Worm (Caenorhabditis elegans): ENCODE results near the gene W08A12.2.

W08A12.2 gene

DNA sequence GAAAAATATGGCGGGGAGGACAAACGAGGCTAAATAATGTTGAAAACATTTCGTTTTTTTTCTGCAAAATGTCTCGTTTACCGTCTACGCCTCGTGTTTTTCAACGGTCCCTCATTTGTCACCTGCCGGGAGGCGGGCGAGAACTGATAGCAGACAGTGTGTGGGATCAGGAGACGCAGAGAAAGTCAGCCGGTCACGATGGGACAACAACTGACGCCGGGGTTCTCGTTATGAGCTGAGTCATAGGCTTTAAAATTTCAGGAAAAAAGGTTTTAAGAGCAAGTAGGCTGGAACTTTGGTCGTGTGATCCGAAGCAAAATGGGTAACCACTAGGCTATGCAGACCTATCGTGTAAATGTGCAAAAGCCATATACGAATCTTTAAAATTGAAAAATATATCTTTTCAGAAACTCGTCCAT lies at the start of gene W08A12.2:
Gene W08A12.2, minus strand, starts transcription at position 103 of the 419 bp plus-strand sequence.
- TF ChIP-seq him-1 (tag; optimal IDR thresholded peaks at IDR 0.05) (no peak), dao-5 (tag; optimal IDR thresholded peaks at IDR 0.05) (no peak), W03F9.2 (tag; optimal IDR thresholded peaks at IDR 0.05) (no peak)

DNA sequence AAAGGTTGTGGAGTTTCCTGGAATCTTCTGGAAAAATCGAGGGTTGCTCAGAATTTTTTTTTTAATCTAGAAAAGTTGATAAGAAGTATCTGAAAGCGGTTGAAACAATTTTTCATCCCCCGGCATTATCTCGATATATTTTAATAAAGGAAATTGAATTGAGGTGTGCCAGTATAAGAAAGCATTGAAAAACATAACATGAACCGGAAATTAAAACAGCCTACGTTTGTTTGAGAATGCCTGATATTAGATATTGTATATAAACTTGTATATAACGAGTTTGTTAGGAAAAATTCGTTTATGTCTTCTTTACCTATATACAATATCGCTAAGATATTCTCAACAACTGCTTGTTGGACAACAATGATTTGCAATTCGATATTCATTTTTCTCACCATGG lies 39.1 kb upstream of the W08A12.2 start, which contains the start of gene str-30:
Gene str-30, plus strand, starts transcription at position 301 of the 400 bp plus-strand sequence.
- no peak for TF ChIP-seq dao-5 (tag; optimal IDR thresholded peaks at IDR 0.05)
- no peak for TF ChIP-seq him-1 (tag; optimal IDR thresholded peaks at IDR 0.05)
- TF ChIP-seq W03F9.2 (tag; optimal IDR thresholded peaks at IDR 0.05): no peak

ce11 chrV:3718507-3718906 lies 32.8 kb upstream of the W08A12.2 start:
- no peak for TF ChIP-seq him-1 (tag; optimal IDR thresholded peaks at IDR 0.05)
- no peak for TF ChIP-seq dao-5 (tag; optimal IDR thresholded peaks at IDR 0.05)
- TF ChIP-seq W03F9.2 (tag; optimal IDR thresholded peaks at IDR 0.05): no peak

DNA sequence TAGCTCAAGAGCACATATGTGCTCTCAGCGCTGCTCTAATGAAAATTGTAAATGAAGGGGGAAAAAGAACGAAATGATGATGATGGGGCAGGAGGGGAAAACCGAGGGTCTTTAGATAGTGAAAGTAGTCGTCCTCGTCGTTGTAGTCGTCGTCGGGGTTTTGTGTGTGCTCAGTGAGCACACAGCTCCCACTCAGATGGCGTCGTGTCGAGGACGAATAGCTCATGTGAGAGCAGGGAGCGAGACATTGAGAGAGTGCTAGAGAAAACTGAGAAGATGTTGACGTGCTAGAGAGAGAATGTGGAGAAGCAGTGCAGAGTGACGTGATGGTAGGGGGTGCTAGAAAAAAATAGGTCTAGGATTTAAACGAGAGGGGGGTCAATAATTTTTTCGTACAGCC lies 32.1 kb upstream of the W08A12.2 start:
- TF ChIP-seq dao-5 (tag; optimal IDR thresholded peaks at IDR 0.05): no peak
- TF ChIP-seq W03F9.2 (tag; optimal IDR thresholded peaks at IDR 0.05): no peak
- peak; percentile 79 for TF ChIP-seq him-1 (tag; optimal IDR thresholded peaks at IDR 0.05)

ce11 chrV:3716279-3716887 lies 30.7 kb upstream of the W08A12.2 start:
- TF ChIP-seq dao-5 (tag; optimal IDR thresholded peaks at IDR 0.05): no peak
- TF ChIP-seq him-1 (tag; optimal IDR thresholded peaks at IDR 0.05): peak; percentile 38
- no peak for TF ChIP-seq W03F9.2 (tag; optimal IDR thresholded peaks at IDR 0.05)

- TF ChIP-seq W03F9.2 (tag; optimal IDR thresholded peaks at IDR 0.05) (no peak), dao-5 (tag; optimal IDR thresholded peaks at IDR 0.05) (no peak), him-1 (tag; optimal IDR thresholded peaks at IDR 0.05) (no peak)
These were observed 29.9 kb upstream of the W08A12.2 start, which contains the start of gene nrsn-1 for ce11 chrV:3715488-3716019. Gene nrsn-1, minus strand, starts transcription at chrV:3715969.

DNA sequence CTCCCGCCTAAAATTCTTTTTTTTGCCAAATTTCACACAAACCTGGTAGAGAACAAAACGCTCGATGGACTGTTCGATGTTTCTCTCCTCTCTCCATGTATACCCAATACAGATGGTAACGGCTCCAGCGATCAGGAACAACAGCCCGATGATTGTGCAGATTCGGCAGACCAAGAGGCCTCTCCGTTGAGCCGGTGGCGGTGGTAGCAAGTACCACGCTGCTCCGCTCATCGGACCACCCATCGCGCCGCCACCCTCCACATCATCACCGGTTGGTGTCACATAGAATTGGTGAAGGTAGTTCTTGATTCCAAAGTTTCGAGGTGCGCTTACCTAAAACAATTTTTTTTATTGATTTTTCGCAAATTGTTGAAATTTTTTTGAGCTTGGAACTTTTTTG lies 29.1 kb upstream of the W08A12.2 start:
- TF ChIP-seq him-1 (tag; optimal IDR thresholded peaks at IDR 0.05) (no peak), dao-5 (tag; optimal IDR thresholded peaks at IDR 0.05) (no peak), W03F9.2 (tag; optimal IDR thresholded peaks at IDR 0.05) (no peak)

- TF ChIP-seq dao-5 (tag; optimal IDR thresholded peaks at IDR 0.05): no peak
These were observed 27.3 kb upstream of the W08A12.2 start for ce11 chrV:3712955-3713354.

ce11 chrV:3712192-3712591 lies 26.5 kb upstream of the W08A12.2 start:
- TF ChIP-seq him-1 (tag; optimal IDR thresholded peaks at IDR 0.05): peak; percentile 78
- TF ChIP-seq W03F9.2 (tag; optimal IDR thresholded peaks at IDR 0.05): no peak

DNA sequence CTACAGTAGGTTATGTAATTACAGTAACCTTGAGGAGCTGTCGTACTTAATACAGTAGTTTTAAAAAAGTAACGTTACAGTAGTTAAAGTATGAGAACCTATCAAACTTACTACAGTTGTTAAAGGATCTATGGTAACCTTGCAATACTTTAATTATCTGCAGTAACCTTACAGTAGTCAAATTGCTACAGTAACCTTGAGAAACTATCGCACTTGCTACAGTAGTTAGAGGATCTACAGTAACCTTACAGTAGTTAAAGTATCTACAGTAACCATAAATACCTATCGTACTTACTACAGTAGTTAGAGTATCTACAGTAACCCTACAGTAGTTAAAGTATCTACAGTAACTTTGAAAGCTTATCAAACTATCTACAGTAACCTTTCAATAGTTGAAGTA lies 25.9 kb upstream of the W08A12.2 start:
- no peak for TF ChIP-seq W03F9.2 (tag; optimal IDR thresholded peaks at IDR 0.05)
- no peak for TF ChIP-seq dao-5 (tag; optimal IDR thresholded peaks at IDR 0.05)
- no peak for TF ChIP-seq him-1 (tag; optimal IDR thresholded peaks at IDR 0.05)

DNA sequence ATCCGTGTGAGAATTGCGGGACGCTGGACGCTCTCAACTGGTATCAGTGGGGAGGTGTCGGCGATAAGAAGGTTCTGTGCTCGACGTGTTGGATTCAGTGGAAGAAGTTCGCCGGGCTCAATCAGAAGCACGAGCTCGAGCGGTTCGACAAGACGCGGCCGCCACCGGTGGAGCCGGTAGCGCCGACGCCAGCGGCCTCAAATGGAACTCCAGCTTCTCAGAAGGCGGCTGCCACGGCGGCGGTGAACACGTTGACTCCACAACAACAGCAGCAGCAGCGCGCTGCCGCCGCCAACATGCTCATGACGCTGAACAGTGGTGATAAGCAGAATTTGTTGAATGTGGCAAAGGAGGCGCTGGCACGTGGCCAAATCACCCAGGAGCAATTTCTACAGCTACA lies 21.2 kb upstream of the W08A12.2 start:
- TF ChIP-seq dao-5 (tag; optimal IDR thresholded peaks at IDR 0.05): no peak
- no peak for TF ChIP-seq W03F9.2 (tag; optimal IDR thresholded peaks at IDR 0.05)
- no peak for TF ChIP-seq him-1 (tag; optimal IDR thresholded peaks at IDR 0.05)

DNA sequence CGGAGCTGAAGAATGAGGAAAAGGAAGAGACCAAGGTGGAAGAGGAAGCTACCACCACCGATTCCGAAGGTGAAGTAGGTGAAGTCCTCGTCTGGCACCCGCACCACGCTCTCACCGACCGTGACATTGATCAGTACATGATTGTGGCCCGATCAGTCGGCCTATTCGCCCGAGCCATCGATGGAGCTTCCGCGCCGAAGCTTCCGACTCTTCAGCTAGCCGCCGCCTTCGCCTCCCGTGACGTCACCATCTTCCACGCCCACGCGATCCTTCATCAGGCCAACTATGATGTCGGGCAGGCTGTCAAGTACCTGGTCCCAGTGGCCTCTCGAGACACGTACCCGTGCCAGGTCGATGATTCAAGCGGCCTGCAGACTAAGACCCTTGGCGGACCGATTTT lies 20.5 kb upstream of the W08A12.2 start:
- TF ChIP-seq W03F9.2 (tag; optimal IDR thresholded peaks at IDR 0.05) (no peak), him-1 (tag; optimal IDR thresholded peaks at IDR 0.05) (no peak), dao-5 (tag; optimal IDR thresholded peaks at IDR 0.05) (no peak)

- TF ChIP-seq dao-5 (tag; optimal IDR thresholded peaks at IDR 0.05) (no peak), him-1 (tag; optimal IDR thresholded peaks at IDR 0.05) (no peak), W03F9.2 (tag; optimal IDR thresholded peaks at IDR 0.05) (no peak)
These were observed 19.0 kb upstream of the W08A12.2 start, which contains the start of gene lin-40 for ce11 chrV:3704688-3705087. Gene lin-40, plus strand, starts transcription at chrV:3704988.

DNA sequence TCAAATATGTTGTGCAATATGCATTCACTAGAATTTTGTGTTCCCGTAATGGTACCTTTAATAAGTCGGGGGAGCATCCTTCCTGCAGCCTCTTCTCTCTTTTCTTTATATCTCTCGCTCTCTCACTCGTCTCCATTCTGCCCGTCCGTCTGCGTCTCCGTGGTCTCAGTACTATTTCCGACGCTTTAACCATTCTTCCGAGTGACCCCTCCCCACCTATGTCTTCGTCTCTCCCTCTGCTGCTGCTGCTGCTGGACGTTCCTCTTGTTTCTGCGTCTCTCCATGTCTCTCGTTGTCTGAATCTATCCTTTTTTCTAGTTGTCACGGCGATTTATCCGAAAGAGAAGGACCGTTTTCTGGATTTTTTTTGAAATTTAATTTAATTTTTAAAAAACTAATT lies 18.2 kb upstream of the W08A12.2 start:
- peak; percentile 61 for TF ChIP-seq him-1 (tag; optimal IDR thresholded peaks at IDR 0.05)
- TF ChIP-seq dao-5 (tag; optimal IDR thresholded peaks at IDR 0.05): no peak

ce11 chrV:3702998-3703397 lies 17.3 kb upstream of the W08A12.2 start:
- TF ChIP-seq him-1 (tag; optimal IDR thresholded peaks at IDR 0.05) (no peak), dao-5 (tag; optimal IDR thresholded peaks at IDR 0.05) (no peak), W03F9.2 (tag; optimal IDR thresholded peaks at IDR 0.05) (no peak)

Data from whole organism, L4/young adult.